Worm (Caenorhabditis elegans) whole organism, L2 larva: Measurements from ENCODE around the gene rpl-5.

Experiments used
- ceh-16 ChIP-seq: fragments of 150-350 bp; optimal IDR thresholded peaks from 2 replicates; lab custom pipeline; 2014; ENCODE audit warnings: missing biosample characterization, missing genetic modification characterization
- ceh-82 ChIP-seq: fragments of 150-350 bp; optimal IDR thresholded peaks from 2 replicates; lab custom pipeline; 2014; ENCODE audit warnings: missing biosample characterization, missing genetic modification characterization
- egl-27 ChIP-seq: sonication (generic microtip); optimal IDR thresholded peaks from 3 replicates; lab custom pipeline; 2017; ENCODE audit warnings: missing biosample characterization, missing genetic modification reagents, missing genetic modification characterization
- mab-5 ChIP-seq: fragments of 150-350 bp; optimal IDR thresholded peaks from 2 replicates; lab custom pipeline; 2014; ENCODE audit warnings: missing biosample characterization, missing genetic modification characterization
- mbf-1 ChIP-seq: sonication (generic microtip); optimal IDR thresholded peaks from 2 replicates; lab custom pipeline; 2017; ENCODE audit warnings: missing biosample characterization, missing genetic modification characterization
- mdl-1 ChIP-seq, 2 experiments: fragments of 150-350 bp in 1 of 2; sonication (generic microtip) in 1 of 2; optimal IDR thresholded peaks; 2 replicates each; lab custom pipeline; 2017; ENCODE audit warnings: missing biosample characterization in 2 of 2, missing genetic modification characterization in 2 of 2
- nhr-11 ChIP-seq: fragments of 150-350 bp; optimal IDR thresholded peaks from 2 replicates; lab custom pipeline; 2014; ENCODE audit warnings: missing biosample characterization, missing genetic modification characterization
- nhr-12 ChIP-seq: fragments of 150-350 bp; optimal IDR thresholded peaks from 2 replicates; lab custom pipeline; 2014; ENCODE audit warnings: missing biosample characterization, missing genetic modification characterization
- nhr-21 ChIP-seq: fragments of 150-350 bp; optimal IDR thresholded peaks from 2 replicates; lab custom pipeline; 2014; ENCODE audit warnings: missing biosample characterization, missing genetic modification characterization
- nhr-23 ChIP-seq: fragments of 150-350 bp; optimal IDR thresholded peaks from 2 replicates; lab custom pipeline; 2014; ENCODE audit warnings: missing biosample characterization, missing genetic modification reagents, missing genetic modification characterization
- skn-1 ChIP-seq: sonication (generic microtip); optimal IDR thresholded peaks from 2 replicates; lab custom pipeline; 2017; ENCODE audit warnings: missing biosample characterization, missing genetic modification characterization
- unc-55 ChIP-seq: fragments of 150-350 bp; sonication (generic microtip); optimal IDR thresholded peaks from 3 replicates; lab custom pipeline; 2014; ENCODE audit warnings: missing biosample characterization, missing genetic modification reagents, missing genetic modification characterization
- ztf-11 ChIP-seq: sonication (generic microtip); optimal IDR thresholded peaks from 2 replicates; lab custom pipeline; 2017; ENCODE audit warnings: missing biosample characterization, missing genetic modification characterization

ce11 chrII:8570977-8571376, 1.2 kb downstream of the rpl-5 start, which contains the start of gene bcs-1:
- TF ChIP-seq nhr-21 (no peak), ztf-11 (no peak), mbf-1 (tag; lab: Kevin White, UChicago) (no peak), nhr-23 (tag; lab: Kevin White, UChicago) (no peak), ceh-82 (tag; lab: Kevin White, UChicago) (no peak), skn-1 (tag; lab: Kevin White, UChicago) (no peak), nhr-11 (no peak), ceh-16 (no peak), egl-27 (tag; lab: Kevin White, UChicago) (no peak), unc-55 (GFP tag; lab: Kevin White, UChicago) (no peak), mdl-1 (tag; optimal IDR thresholded peaks at IDR 0.05; lab: Kevin White, UChicago) (no peak), nhr-12 (tag; lab: Kevin White, UChicago) (no peak), mab-5 (tag; lab: Kevin White, UChicago) (no peak)
